Worm (Caenorhabditis elegans): Measurements from ENCODE around the gene vang-1.

vang-1 gene

ce11 chrX:2907296-2907873 is 21.7 kb downstream of the vang-1 start:
- TF ChIP-seq unc-62 (GFP tag; optimal IDR thresholded peaks at IDR 0.05): no peak

ce11 chrX:2909227-2909626 is 23.6 kb downstream of the vang-1 start, which contains the start of gene nmy-1:
Gene nmy-1 (plus strand): TSS chrX:2909527.
- no peak for TF ChIP-seq unc-62 (GFP tag; optimal IDR thresholded peaks at IDR 0.05)

DNA sequence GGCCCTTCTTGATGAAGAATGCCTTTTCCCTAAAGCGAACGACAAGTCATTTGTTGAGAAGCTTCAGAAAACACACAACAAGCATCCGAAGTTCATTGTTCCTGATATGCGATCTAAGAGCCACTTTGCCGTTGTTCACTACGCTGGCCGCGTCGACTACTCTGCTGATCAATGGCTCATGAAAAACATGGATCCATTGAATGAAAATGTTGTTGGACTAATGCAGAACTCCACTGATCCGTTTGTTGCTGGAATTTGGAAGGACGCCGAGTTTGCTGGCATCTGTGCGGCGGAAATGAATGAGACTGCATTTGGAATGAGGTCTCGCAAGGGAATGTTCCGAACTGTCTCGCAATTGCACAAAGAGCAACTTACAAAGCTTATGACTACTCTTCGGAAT is 27.0 kb downstream of the vang-1 start:
- TF ChIP-seq unc-62 (GFP tag; optimal IDR thresholded peaks at IDR 0.05): no peak

DNA sequence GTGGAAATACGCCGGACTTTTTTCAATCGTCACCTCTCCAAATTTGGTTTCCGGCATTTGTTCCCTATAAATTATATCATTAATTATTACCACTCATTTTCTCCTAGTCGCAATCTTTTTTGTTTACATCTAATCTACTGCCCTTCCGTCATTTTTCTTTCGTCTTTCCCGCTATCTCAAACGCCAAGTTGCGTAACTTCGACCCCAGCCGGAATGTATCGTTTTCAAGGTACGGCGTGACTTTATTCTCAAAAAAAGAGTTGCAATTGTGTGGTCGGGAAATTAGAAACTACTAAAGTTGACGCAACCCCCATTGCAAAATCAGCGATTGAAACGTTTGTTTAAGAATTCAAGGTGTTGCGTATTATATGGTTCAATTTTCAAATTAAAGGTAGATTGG is 33.8 kb downstream of the vang-1 start:
- TF ChIP-seq unc-62 (GFP tag; optimal IDR thresholded peaks at IDR 0.05): no peak

ce11 chrX:2920456-2920855 is 34.8 kb downstream of the vang-1 start:
- no peak for TF ChIP-seq unc-62 (GFP tag; optimal IDR thresholded peaks at IDR 0.05)

- no peak for TF ChIP-seq unc-62 (GFP tag; optimal IDR thresholded peaks at IDR 0.05)
Measured at ce11 chrX:2921737-2922136, 36.1 kb downstream of the vang-1 start.

ce11 chrX:2922602-2923203 is 37.0 kb downstream of the vang-1 start:
- no peak for TF ChIP-seq unc-62 (GFP tag; optimal IDR thresholded peaks at IDR 0.05)

- TF ChIP-seq unc-62 (GFP tag; optimal IDR thresholded peaks at IDR 0.05): no peak
Measured at ce11 chrX:2923888-2924287, 38.2 kb downstream of the vang-1 start, which contains the start of gene hst-3.2. Gene hst-3.2 (minus strand): TSS chrX:2923988.

ce11 chrX:2924438-2924837 is 38.8 kb downstream of the vang-1 start:
- no peak for TF ChIP-seq unc-62 (GFP tag; optimal IDR thresholded peaks at IDR 0.05)

DNA sequence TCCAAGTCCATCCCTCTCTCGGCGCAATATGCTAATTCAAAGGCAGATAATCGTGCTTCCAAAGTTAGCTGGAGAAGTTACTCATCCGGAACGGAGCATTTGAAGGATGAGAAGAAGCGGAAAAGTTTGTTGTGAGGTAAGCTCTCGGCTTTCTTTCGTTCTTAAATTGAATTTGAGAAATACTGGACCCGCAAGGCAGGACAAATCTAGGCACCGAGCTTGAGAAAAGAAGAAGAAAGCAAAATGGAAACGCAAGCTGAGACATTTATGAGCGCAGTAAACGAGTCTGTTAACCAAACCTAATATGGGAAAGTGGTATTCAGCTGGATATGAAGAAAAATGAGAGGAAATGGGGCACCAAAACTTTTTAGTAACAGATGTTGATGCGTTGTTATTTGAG is 40.3 kb downstream of the vang-1 start:
- TF ChIP-seq unc-62 (GFP tag; optimal IDR thresholded peaks at IDR 0.05): no peak

ce11 chrX:2927576-2927975 is 41.9 kb downstream of the vang-1 start:
- TF ChIP-seq unc-62 (GFP tag; optimal IDR thresholded peaks at IDR 0.05): no peak

- no peak for TF ChIP-seq unc-62 (GFP tag; optimal IDR thresholded peaks at IDR 0.05)
Measured at ce11 chrX:2928089-2928488, 42.4 kb downstream of the vang-1 start.

DNA sequence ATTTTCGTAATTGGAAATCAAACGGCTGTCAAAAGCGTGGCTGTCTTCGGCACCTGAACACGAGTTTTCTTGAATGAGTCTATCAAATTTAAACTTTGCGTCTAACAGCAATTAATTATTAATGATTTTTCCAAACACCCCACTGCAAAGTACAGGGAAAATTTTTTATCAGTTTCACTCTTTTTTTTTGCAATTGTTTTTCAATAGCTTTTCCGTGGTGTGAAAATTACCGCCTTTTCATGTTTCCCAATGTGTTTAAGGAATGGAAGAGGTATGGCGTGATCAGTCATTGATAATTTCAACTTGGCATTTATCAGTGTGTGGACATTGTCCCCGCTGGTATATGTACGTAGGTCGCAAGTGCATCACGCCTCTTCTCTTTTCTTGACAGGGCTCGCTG is 46.2 kb downstream of the vang-1 start:
- no peak for TF ChIP-seq unc-62 (GFP tag; optimal IDR thresholded peaks at IDR 0.05)

DNA sequence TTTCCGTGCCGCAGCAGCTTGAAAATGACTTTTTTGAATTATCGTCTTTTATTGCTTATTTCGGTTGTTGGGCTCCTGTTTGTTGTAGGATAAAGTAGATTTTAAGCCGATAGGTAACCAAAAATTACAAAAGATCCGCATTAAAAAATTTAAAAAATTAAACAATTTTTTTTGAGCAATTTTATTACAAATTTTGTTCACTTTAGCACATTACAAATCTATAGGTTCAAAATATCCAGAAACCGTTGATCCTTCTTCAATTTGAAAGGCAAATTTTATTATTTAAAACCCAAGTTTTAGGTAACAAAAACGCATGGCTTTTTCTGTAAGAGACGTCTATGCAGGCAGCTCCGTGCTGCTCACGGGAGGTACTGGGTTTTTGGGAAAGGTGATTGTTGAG is 47.4 kb downstream of the vang-1 start, which contains the start of gene fard-1:
TSS of gene fard-1 (plus strand) at position 301 of the 400 bp plus-strand sequence.
- TF ChIP-seq unc-62 (GFP tag; optimal IDR thresholded peaks at IDR 0.05): no peak

ce11 chrX:2939085-2939484 is 53.4 kb downstream of the vang-1 start:
- no peak for TF ChIP-seq unc-62 (GFP tag; optimal IDR thresholded peaks at IDR 0.05)

DNA sequence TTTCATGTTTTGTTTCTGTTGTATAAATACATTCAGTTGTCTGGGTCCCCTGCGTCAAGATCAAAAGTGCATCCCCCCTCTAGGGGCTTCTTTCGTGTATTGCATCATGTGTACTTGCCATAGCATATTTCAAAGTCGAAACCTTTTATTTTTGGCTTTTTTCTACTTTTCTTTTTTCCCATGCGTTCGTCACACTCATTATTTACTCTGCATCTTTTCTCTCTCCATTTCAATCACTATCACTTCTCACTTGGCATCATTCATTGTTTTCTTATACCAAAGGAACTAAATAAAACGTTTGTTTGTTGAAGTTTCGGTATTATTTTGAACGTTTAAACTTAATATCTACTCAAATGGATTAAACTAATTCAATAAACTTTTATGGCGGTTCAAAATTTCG is 53.9 kb downstream of the vang-1 start:
- TF ChIP-seq unc-62 (GFP tag; optimal IDR thresholded peaks at IDR 0.05): no peak

All from whole organism, dauer.